Worm (Caenorhabditis elegans) whole organism, mixed stage, embryonic: ENCODE measurements around the gene F18E9.3.

Experiments used
- pha-4 ChIP-seq: fragments of 150-350 bp; optimal IDR thresholded peaks from 2 replicates; lab custom pipeline; 2018; ENCODE audit warnings: missing biosample characterization, missing genetic modification reagents, missing genetic modification characterization
- unc-39 ChIP-seq: fragments of 150-350 bp; optimal IDR thresholded peaks from 2 replicates; lab custom pipeline; 2014; ENCODE audit warnings: missing biosample characterization, missing genetic modification characterization

DNA sequence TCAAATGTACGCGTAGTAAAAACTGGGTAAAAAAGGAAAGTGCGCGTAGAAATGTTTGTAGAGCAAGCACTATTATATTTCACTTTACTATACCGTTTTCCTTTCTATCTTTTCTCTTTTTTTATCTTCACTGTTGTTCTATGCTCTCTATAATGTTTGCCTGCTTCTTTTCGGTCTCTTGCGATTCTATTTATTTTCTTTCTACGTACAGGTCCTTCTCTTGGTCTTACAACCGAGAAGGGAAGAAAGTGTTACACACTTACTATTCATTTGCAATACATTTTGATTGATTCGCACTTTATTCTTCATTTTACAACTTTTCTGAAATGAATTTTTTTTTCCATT, 21.5 kb upstream of the F18E9.3 start:
- TF ChIP-seq pha-4 (tag; lab: Kevin White, UChicago) (no peak), unc-39 (no peak)
